Fruit fly (Drosophila melanogaster): ENCODE data around the gene Cse1.

Gene Cse1

dm6 chr2L:16859103-16859502 is 34.1 kb upstream of the Cse1 start (continued):
- no peak for TF ChIP-seq Adf1 (GFP tag; IDR thresholded peaks at IDR 0.05)
- no peak for TF ChIP-seq Usf (GFP tag; optimal IDR thresholded peaks at IDR 0.05)
- TF ChIP-seq insv (GFP tag; optimal IDR thresholded peaks at IDR 0.05) = no peak
- no peak for TF ChIP-seq sqz (GFP tag; optimal IDR thresholded peaks at IDR 0.05)
- TF ChIP-seq CG10366 (GFP tag; IDR thresholded peaks at IDR 0.05) = peak; percentile 9; the same call in 1 of the 2 replicates
- peak; percentile 98 for TF ChIP-seq CG2199 (GFP tag; IDR thresholded peaks at IDR 0.05)
- no peak for TF ChIP-seq Pdp1 (GFP tag; optimal IDR thresholded peaks at IDR 0.05)
- TF ChIP-seq Bteb2 (GFP tag; optimal IDR thresholded peaks at IDR 0.05) = no peak
- no peak for TF ChIP-seq Kr (GFP tag; optimal IDR thresholded peaks at IDR 0.05)
- TF ChIP-seq ap (GFP tag; IDR thresholded peaks at IDR 0.05) = no peak
- TF ChIP-seq CG2129 (GFP tag; IDR thresholded peaks at IDR 0.05; ENCODE audit: partially characterized antibody) = no peak
- no peak for TF ChIP-seq BtbVII (GFP tag; optimal IDR thresholded peaks at IDR 0.05)
- TF ChIP-seq PHDP (tag; optimal IDR thresholded peaks at IDR 0.05) = no peak
- TF ChIP-seq jing (GFP tag; optimal IDR thresholded peaks at IDR 0.05) = no peak
- no peak for TF ChIP-seq dysf (GFP tag; IDR thresholded peaks at IDR 0.05)
- no peak for TF ChIP-seq tup (GFP tag; optimal IDR thresholded peaks at IDR 0.05)
- no peak for TF ChIP-seq nerfin-2 (GFP tag; IDR thresholded peaks at IDR 0.05; ENCODE audit: partially characterized antibody)
- TF ChIP-seq CG11093 (GFP tag; IDR thresholded peaks at IDR 0.05) = no peak
- TF ChIP-seq tll (GFP tag; optimal IDR thresholded peaks at IDR 0.05) = peak in 1 of 2 experiments; percentile 51
- TF ChIP-seq slp2 (GFP tag; optimal IDR thresholded peaks at IDR 0.05) = no peak

dm6 chr2L:16858466-16859007 is 33.5 kb upstream of the Cse1 start, which contains the start of gene CG31809:
Gene CG31809 (minus strand): TSS chr2L:16858714.
- peak; percentile 66; the same call in 2 of the 3 replicates for TF ChIP-seq CG2199 (GFP tag; IDR thresholded peaks at IDR 0.05)
- 0 out of 4 replicates have a peak, but pooled peaks have one; percentile 62 for TF ChIP-seq chinmo (GFP tag; IDR thresholded peaks at IDR 0.05; ENCODE audit: partially characterized antibody)
- peak; percentile 5 for TF ChIP-seq sens (GFP tag)
- peak; percentile 18 for TF ChIP-seq exex (tag; optimal IDR thresholded peaks at IDR 0.05)
- peak; percentile 13 for TF ChIP-seq D19A (tag; optimal IDR thresholded peaks at IDR 0.05)
- peak; percentile 7 for TF ChIP-seq lab (GFP tag; optimal IDR thresholded peaks at IDR 0.05)
- peak; percentile 62 for TF ChIP-seq Deaf1 (tag; optimal IDR thresholded peaks at IDR 0.05)
- TF ChIP-seq kni (GFP tag; optimal IDR thresholded peaks at IDR 0.05) = peak; percentile 8
- TF ChIP-seq ro (GFP tag; IDR thresholded peaks at IDR 0.05) = no peak
- peak; percentile 3 for TF ChIP-seq CG11504 (tag; optimal IDR thresholded peaks at IDR 0.05)
- peak; percentile 67 for TF ChIP-seq cwo (GFP tag; optimal IDR thresholded peaks at IDR 0.05)
- TF ChIP-seq wek (GFP tag; optimal IDR thresholded peaks at IDR 0.05) = peak; percentile 47
- no peak for TF ChIP-seq hkb (optimal IDR thresholded peaks at IDR 0.05)
- TF ChIP-seq hkb (GFP tag; IDR thresholded peaks at IDR 0.05) = peak; percentile 38; the same call in 1 of the 2 replicates
- peak; percentile 71 for TF ChIP-seq CG3163 (GFP tag; optimal IDR thresholded peaks at IDR 0.05)
- no peak for TF ChIP-seq HHEX (GFP tag; optimal IDR thresholded peaks at IDR 0.05)
- TF ChIP-seq Med (GFP tag) = peak; percentile 66
- peak; percentile 8 for TF ChIP-seq gsb-n (tag; optimal IDR thresholded peaks at IDR 0.05)
- TF ChIP-seq CG13296 (GFP tag; optimal IDR thresholded peaks at IDR 0.05) = peak; percentile 20
- TF ChIP-seq CG7987 (GFP tag; optimal IDR thresholded peaks at IDR 0.05) = peak; percentile 13
- TF ChIP-seq Dll (GFP tag; IDR thresholded peaks at IDR 0.05; ENCODE audit: partially characterized antibody) = 0 out of 4 replicates have a peak, but pooled peaks have one; percentile 23
- TF ChIP-seq Xrp1 (GFP tag; IDR thresholded peaks at IDR 0.05) = peak; percentile 22; the same call in 1 of the 2 replicates
- no peak for TF ChIP-seq CG14965 (GFP tag; optimal IDR thresholded peaks at IDR 0.05; ENCODE audit: borderline replicate concordance)
- no peak for TF ChIP-seq CG13775 (GFP tag; optimal IDR thresholded peaks at IDR 0.05)
- no peak for TF ChIP-seq Mrtf (GFP tag; IDR thresholded peaks at IDR 0.05)
- TF ChIP-seq hb (GFP tag; IDR thresholded peaks at IDR 0.05; ENCODE audit: partially characterized antibody) = no peak
- no peak for TF ChIP-seq Rx (GFP tag; IDR thresholded peaks at IDR 0.05)
- TF ChIP-seq Meics (GFP tag; optimal IDR thresholded peaks at IDR 0.05) = peak; percentile 23
- peak; percentile 38; the same call in 1 of the 2 replicates for TF ChIP-seq onecut (GFP tag; IDR thresholded peaks at IDR 0.05)
- TF ChIP-seq CG7271 (tag; optimal IDR thresholded peaks at IDR 0.05) = no peak
